Worm (Caenorhabditis elegans) whole organism, midembryonic: ENCODE measurements around the gene ZK813.1.

Experiments used
- T22C8.4 ChIP-seq: fragments of 200-800 bp; sonication (Bioruptor generic); IDR thresholded peaks from 2 replicates; pipeline ENCODE4 v1.3.6; 2022; ENCODE audit warnings: missing genetic modification characterization, missing compliant biosample characterization
- cog-1 ChIP-seq: sonication (generic microtip); optimal IDR thresholded peaks from 2 replicates; lab custom pipeline; 2016; ENCODE audit warnings: missing genetic modification characterization, missing compliant biosample characterization
- med-1 ChIP-seq: sonication (generic microtip); optimal IDR thresholded peaks from 2 replicates; lab custom pipeline; 2017; ENCODE audit warnings: missing genetic modification characterization, mild to moderate bottlenecking, missing compliant biosample characterization, antibody characterized with exemption, missing genetic modification reagents; ENCODE audit not compliant: insufficient read depth
- tab-1 ChIP-seq: fragments of 200-800 bp; sonication (Bioruptor generic); IDR thresholded peaks from 2 replicates; pipeline ENCODE4 v1.3.6; 2022; ENCODE audit warnings: missing genetic modification characterization, missing compliant biosample characterization
- ztf-23 ChIP-seq: fragments of 200-800 bp; sonication (Bioruptor generic); IDR thresholded peaks from 2 replicates; pipeline ENCODE4 v1.3.6; 2022; ENCODE audit warnings: missing genetic modification reagents, missing genetic modification characterization, missing compliant biosample characterization

- TF ChIP-seq tab-1 (no peak), T22C8.4 (GFP tag; lab: Robert Waterston, UW) (peak; percentile 62; the same call in 1 of the 2 replicates), cog-1 (tag; lab: Kevin White, UChicago) (no peak), med-1 (GFP tag; lab: Kevin White, UChicago) (no peak), ztf-23 (GFP tag; lab: Robert Waterston, UW) (0 out of 2 replicates have a peak, but pooled peaks have one; percentile 35)
Observed at ce11 chrX:3467004-3467761, 21.1 kb downstream of the ZK813.1 start.
